Fruit fly (Drosophila melanogaster) whole organism, embryonic: ENCODE results near the gene Tsr1.
A peak's percentile ranks its signal among the peaks of the same experiment; 100 is the strongest.

Experiments
- Adf1 ChIP-seq: fragments of 200-800 bp; sonication (Bioruptor generic); IDR thresholded peaks from 2 replicates; pipeline ENCODE4 v1.3.6; 2022; ENCODE audit warnings: missing biosample characterization, missing genetic modification characterization
- CG10959 ChIP-seq: fragments of 200-800 bp; sonication (Bioruptor generic); IDR thresholded peaks from 2 replicates; pipeline ENCODE4 v1.3.6; 2022; ENCODE audit warnings: missing biosample characterization, missing genetic modification characterization
- CG11398 ChIP-seq: fragments of 200-800 bp; sonication (Bioruptor generic); optimal IDR thresholded peaks from 2 replicates; lab custom pipeline; 2016; ENCODE audit warnings: missing biosample characterization, missing genetic modification characterization
- CG11504 ChIP-seq: fragments of 200-800 bp; sonication (Bioruptor generic); optimal IDR thresholded peaks from 3 replicates; lab custom pipeline; 2019; ENCODE audit warnings: missing biosample characterization, mild to moderate bottlenecking, missing genetic modification characterization, moderate library complexity
- CG12391 ChIP-seq: fragments of 200-800 bp; sonication (Bioruptor generic); optimal IDR thresholded peaks from 3 replicates; lab custom pipeline; 2018; ENCODE audit warnings: missing biosample characterization, mild to moderate bottlenecking, missing genetic modification characterization, moderate library complexity
- CG12769 ChIP-seq: fragments of 200-800 bp; sonication (Bioruptor generic); optimal IDR thresholded peaks from 2 replicates; lab custom pipeline; 2019; ENCODE audit warnings: missing biosample characterization, mild to moderate bottlenecking, missing genetic modification characterization, moderate library complexity
- CG12942 ChIP-seq: fragments of 200-800 bp; sonication (Bioruptor generic); optimal IDR thresholded peaks from 3 replicates; lab custom pipeline; 2016; ENCODE audit warnings: missing biosample characterization, missing genetic modification characterization
- CG13424 ChIP-seq: fragments of 200-800 bp; sonication (Bioruptor generic); optimal IDR thresholded peaks from 2 replicates; lab custom pipeline; 2019; ENCODE audit warnings: missing biosample characterization, mild to moderate bottlenecking, missing genetic modification characterization, moderate library complexity
- CG17361 ChIP-seq: fragments of 200-800 bp; sonication (Bioruptor generic); IDR thresholded peaks from 3 replicates; pipeline ENCODE4 v1.3.6; 2022; ENCODE audit warnings: missing biosample characterization, missing genetic modification characterization
- CG18764 ChIP-seq: fragments of 200-800 bp; sonication (Bioruptor generic); optimal IDR thresholded peaks from 3 replicates; lab custom pipeline; 2016; ENCODE audit warnings: missing biosample characterization, missing genetic modification characterization
- CG2678 ChIP-seq: fragments of 200-800 bp; sonication (Bioruptor generic); optimal IDR thresholded peaks from 3 replicates; lab custom pipeline; 2019; ENCODE audit warnings: missing biosample characterization, mild to moderate bottlenecking, missing genetic modification characterization, moderate library complexity
- CG30020 ChIP-seq: fragments of 200-800 bp; optimal IDR thresholded peaks from 2 replicates; lab custom pipeline; 2019; ENCODE audit warnings: missing biosample characterization, mild to moderate bottlenecking, missing genetic modification characterization, moderate library complexity
- CG32772 ChIP-seq: fragments of 200-800 bp; sonication (Bioruptor generic); IDR thresholded peaks from 2 replicates; pipeline ENCODE4 v1.3.6; 2022; ENCODE audit warnings: missing biosample characterization, missing genetic modification characterization
- CG42726 ChIP-seq: fragments of 200-800 bp; sonication (Bioruptor generic); IDR thresholded peaks from 2 replicates; pipeline ENCODE4 v1.3.6; 2022; ENCODE audit warnings: missing biosample characterization, missing genetic modification characterization; ENCODE audit not compliant: partially characterized antibody
- CG4820 ChIP-seq: fragments of 200-800 bp; sonication (Bioruptor generic); optimal IDR thresholded peaks from 3 replicates; lab custom pipeline; 2016; ENCODE audit warnings: missing biosample characterization, missing genetic modification characterization
- CG6654 ChIP-seq: fragments of 200-800 bp; sonication (Bioruptor generic); optimal IDR thresholded peaks from 2 replicates; lab custom pipeline; 2017; ENCODE audit warnings: missing biosample characterization, mild to moderate bottlenecking, missing genetic modification characterization
- CG6689 ChIP-seq: fragments of 200-800 bp; sonication (Bioruptor generic); IDR thresholded peaks from 2 replicates; pipeline ENCODE4 v1.3.6; 2022; ENCODE audit warnings: missing biosample characterization, missing genetic modification characterization
- CG7271 ChIP-seq: fragments of 200-800 bp; sonication (Bioruptor generic); optimal IDR thresholded peaks from 2 replicates; lab custom pipeline; 2018; ENCODE audit warnings: missing biosample characterization, mild to moderate bottlenecking, missing genetic modification characterization, moderate library complexity
- CG9817 ChIP-seq: fragments of 200-800 bp; sonication (Bioruptor generic); optimal IDR thresholded peaks from 2 replicates; lab custom pipeline; 2018; ENCODE audit warnings: missing biosample characterization, mild to moderate bottlenecking, missing genetic modification characterization, moderate library complexity
- Dad ChIP-seq: fragments of 200-800 bp; sonication (Bioruptor generic); optimal IDR thresholded peaks from 3 replicates; lab custom pipeline; 2016; ENCODE audit warnings: missing biosample characterization, missing genetic modification characterization
- Deaf1 ChIP-seq: fragments of 200-800 bp; optimal IDR thresholded peaks from 3 replicates; lab custom pipeline; 2019; ENCODE audit warnings: missing biosample characterization, mild to moderate bottlenecking, missing genetic modification characterization, moderate library complexity
- Doc2 ChIP-seq: fragments of 200-800 bp; sonication (Bioruptor generic); IDR thresholded peaks from 2 replicates; pipeline ENCODE4 v1.3.6; 2022; ENCODE audit warnings: missing biosample characterization, missing genetic modification characterization
- Dp ChIP-seq: fragments of 200-800 bp; sonication (Bioruptor generic); optimal IDR thresholded peaks from 2 replicates; lab custom pipeline; 2018; ENCODE audit warnings: missing biosample characterization, mild to moderate bottlenecking, missing genetic modification characterization, moderate library complexity
- ERR ChIP-seq: fragments of 200-800 bp; sonication (Bioruptor generic); optimal IDR thresholded peaks from 2 replicates; lab custom pipeline; 2016; ENCODE audit warnings: missing biosample characterization, missing genetic modification characterization
- Ets65A ChIP-seq: fragments of 200-800 bp; sonication (Bioruptor generic); peaks from one replicate; lab custom pipeline; 2016; ENCODE audit warnings: missing biosample characterization, missing genetic modification characterization
- H15 ChIP-seq: fragments of 200-800 bp; sonication (Bioruptor generic); IDR thresholded peaks from 3 replicates; pipeline ENCODE4 v1.3.6; 2022; ENCODE audit warnings: missing biosample characterization, missing genetic modification characterization
- HmgD ChIP-seq: fragments of 200-800 bp; sonication (Bioruptor generic); optimal IDR thresholded peaks from 3 replicates; lab custom pipeline; 2016; ENCODE audit warnings: missing biosample characterization, missing genetic modification characterization
- Hmr ChIP-seq: fragments of 200-800 bp; sonication (Bioruptor generic); optimal IDR thresholded peaks from 3 replicates; lab custom pipeline; 2017; ENCODE audit warnings: mild to moderate bottlenecking, missing biosample characterization, missing genetic modification reagents, missing genetic modification characterization
- Kr ChIP-seq: fragments of 200-800 bp; sonication (Bioruptor generic); optimal IDR thresholded peaks from 2 replicates; lab custom pipeline; 2017; ENCODE audit warnings: missing biosample characterization, mild to moderate bottlenecking, missing genetic modification characterization
- Med ChIP-seq: fragments of 200-800 bp; sonication (Bioruptor generic); peaks from one replicate; lab custom pipeline; 2016; ENCODE audit warnings: missing biosample characterization, missing genetic modification characterization, mild to moderate bottlenecking, inconsistent platforms, moderate library complexity
- Sin3A ChIP-seq: fragments of >200 bp; optimal IDR thresholded peaks from 2 replicates; lab custom pipeline; 2018
- chinmo ChIP-seq: fragments of 200-800 bp; sonication (Bioruptor generic); IDR thresholded peaks from 4 replicates; pipeline ENCODE4 v1.3.6; 2022; ENCODE audit warnings: missing biosample characterization, missing genetic modification characterization; ENCODE audit not compliant: partially characterized antibody
- corto ChIP-seq: fragments of 200-800 bp; sonication (Bioruptor generic); optimal IDR thresholded peaks from 2 replicates; lab custom pipeline; 2016; ENCODE audit warnings: missing biosample characterization, mild to moderate bottlenecking, missing genetic modification characterization, moderate library complexity
- crol ChIP-seq: fragments of 200-800 bp; sonication (Bioruptor generic); IDR thresholded peaks from 2 replicates; pipeline ENCODE4 v1.3.6; 2022; ENCODE audit warnings: missing biosample characterization, missing genetic modification characterization
- gem ChIP-seq: fragments of 200-800 bp; sonication (Bioruptor generic); optimal IDR thresholded peaks from 2 replicates; lab custom pipeline; 2019; ENCODE audit warnings: missing biosample characterization, mild to moderate bottlenecking, missing genetic modification characterization, moderate library complexity
- grau ChIP-seq: fragments of 200-800 bp; optimal IDR thresholded peaks from 3 replicates; lab custom pipeline; 2019; ENCODE audit warnings: missing biosample characterization, mild to moderate bottlenecking, missing genetic modification characterization, moderate library complexity
- ken ChIP-seq: fragments of 200-800 bp; sonication (Bioruptor generic); IDR thresholded peaks from 3 replicates; pipeline ENCODE4 v1.3.6; 2022; ENCODE audit warnings: missing biosample characterization, missing genetic modification characterization
- lola ChIP-seq, 3 experiments: fragments of >200 bp in 2 of 3; fragments of 200-800 bp in 1 of 3; sonication (Bioruptor generic) in 1 of 3; optimal IDR thresholded peaks; 2 replicates each; lab custom pipeline; 2017 to 2019; ENCODE audit warnings: missing biosample characterization in 3 of 3, missing genetic modification characterization in 3 of 3, mild to moderate bottlenecking in 1 of 3, moderate library complexity in 1 of 3
- maf-S ChIP-seq: fragments of 200-800 bp; sonication (Bioruptor generic); optimal IDR thresholded peaks from 2 replicates; lab custom pipeline; 2016; ENCODE audit warnings: missing biosample characterization, missing genetic modification characterization
- nmo ChIP-seq: fragments of 200-800 bp; sonication (Bioruptor generic); optimal IDR thresholded peaks from 2 replicates; lab custom pipeline; 2018; ENCODE audit warnings: missing biosample characterization, mild to moderate bottlenecking, missing genetic modification characterization, moderate library complexity
- prd ChIP-seq, 3 experiments: fragments of >200 bp in 2 of 3; fragments of 200-800 bp in 1 of 3; sonication (Bioruptor generic) in 1 of 3; optimal IDR thresholded peaks in 2 of 3; IDR thresholded peaks in 1 of 3; 2 replicates in 2 of 3; 3 replicates in 1 of 3; pipeline versions ENCODE4 v1.3.6 to Lab custom; 2017 to 2022; ENCODE audit warnings: missing biosample characterization in 1 of 3, missing genetic modification characterization in 1 of 3
- pros ChIP-seq: fragments of 200-800 bp; sonication (Bioruptor generic); optimal IDR thresholded peaks from 3 replicates; lab custom pipeline; 2019; ENCODE audit warnings: missing biosample characterization, mild to moderate bottlenecking, missing genetic modification characterization, moderate library complexity
- rib ChIP-seq: fragments of 200-800 bp; sonication (Bioruptor generic); IDR thresholded peaks from 2 replicates; pipeline ENCODE4 v1.3.6; 2022; ENCODE audit warnings: missing biosample characterization, missing genetic modification characterization
- sd ChIP-seq: fragments of 200-800 bp; sonication (Bioruptor generic); optimal IDR thresholded peaks from 3 replicates; lab custom pipeline; 2018; ENCODE audit warnings: missing biosample characterization, mild to moderate bottlenecking, missing genetic modification characterization, moderate library complexity
- sisA ChIP-seq: fragments of 200-800 bp; sonication (Bioruptor generic); IDR thresholded peaks from 2 replicates; pipeline ENCODE4 v1.3.6; 2022; ENCODE audit warnings: missing biosample characterization, missing genetic modification characterization
- slou ChIP-seq: fragments of 200-800 bp; sonication (Bioruptor generic); optimal IDR thresholded peaks from 3 replicates; lab custom pipeline; 2016; ENCODE audit warnings: missing biosample characterization, missing genetic modification characterization
- slp2 ChIP-seq: fragments of 200-800 bp; sonication (Bioruptor generic); optimal IDR thresholded peaks from 2 replicates; lab custom pipeline; 2016; ENCODE audit warnings: missing biosample characterization, missing genetic modification characterization
- sna ChIP-seq: fragments of 200-800 bp; sonication (Bioruptor generic); IDR thresholded peaks from 2 replicates; pipeline ENCODE4 v1.3.6; 2022; ENCODE audit warnings: missing biosample characterization, missing genetic modification characterization; ENCODE audit not compliant: partially characterized antibody
- tgo ChIP-seq: fragments of 200-800 bp; sonication (Bioruptor generic); IDR thresholded peaks from 3 replicates; pipeline ENCODE4 v1.3.6; 2022; ENCODE audit warnings: missing biosample characterization, missing genetic modification characterization
- ttk ChIP-seq: fragments of 200-800 bp; sonication (Bioruptor generic); IDR thresholded peaks from 2 replicates; pipeline ENCODE4 v2.1.2; 2022; ENCODE audit warnings: missing biosample characterization, missing genetic modification characterization
- zf30C ChIP-seq: fragments of 200-800 bp; sonication (Bioruptor generic); optimal IDR thresholded peaks from 3 replicates; lab custom pipeline; 2018; ENCODE audit warnings: missing biosample characterization, mild to moderate bottlenecking, missing genetic modification characterization
- zfh1 ChIP-seq: fragments of 200-800 bp; sonication (Bioruptor generic); IDR thresholded peaks from 3 replicates; pipeline ENCODE4 v1.3.6; 2022; ENCODE audit warnings: missing biosample characterization, missing genetic modification characterization

Tsr1 gene

DNA sequence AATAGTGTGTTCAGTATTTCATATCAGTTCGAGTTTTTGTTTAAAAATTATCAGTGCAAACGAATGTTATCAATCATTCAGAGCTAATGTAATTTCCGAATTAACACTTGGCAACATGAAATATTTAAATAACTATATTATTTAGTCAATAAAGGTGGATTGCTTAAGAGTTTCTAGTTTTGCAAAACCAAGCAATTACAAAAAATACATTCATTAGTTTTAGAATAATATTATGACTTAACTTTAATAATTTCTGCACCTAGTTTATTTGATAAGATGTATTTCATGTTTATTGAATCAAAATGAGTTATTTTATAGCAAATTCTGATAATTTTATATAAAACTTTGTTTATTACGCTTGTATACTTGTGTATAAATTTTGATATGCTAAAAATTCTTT, 48.4 kb downstream of the Tsr1 start (continued):
- no peak for TF ChIP-seq CG4820 (GFP tag; lab: Kevin White, UChicago)
- no peak for TF ChIP-seq ttk (GFP tag; lab: Robert Waterston, UW)
- TF ChIP-seq maf-S (GFP tag; lab: Kevin White, UChicago): no peak
- TF ChIP-seq CG6689 (GFP tag; lab: Robert Waterston, UW): no peak
- TF ChIP-seq slou (GFP tag; lab: Kevin White, UChicago): no peak
- no peak for TF ChIP-seq Ets65A (GFP tag; lab: Kevin White, UChicago)
- peak; percentile 45 for TF ChIP-seq gem (tag; lab: Kevin White, UChicago)
- no peak for TF ChIP-seq CG12769
- TF ChIP-seq CG6654: no peak
- peak; percentile 4 for TF ChIP-seq CG13424 (tag; lab: Kevin White, UChicago)
- TF ChIP-seq sd (tag; lab: Kevin White, UChicago): peak; percentile 58
- TF ChIP-seq prd (optimal IDR thresholded peaks at IDR 0.05; lab: Kevin White, UChicago): no peak
- TF ChIP-seq prd (GFP tag; IDR thresholded peaks at IDR 0.05; lab: Robert Waterston, UW): no peak
- peak; percentile 42 for TF ChIP-seq CG11504 (tag; lab: Kevin White, UChicago)
- TF ChIP-seq slp2 (GFP tag; lab: Kevin White, UChicago): no peak
- TF ChIP-seq CG17361 (GFP tag; lab: Robert Waterston, UW): no peak
- TF ChIP-seq rib (GFP tag; lab: Robert Waterston, UW): no peak
- peak; percentile 67 for TF ChIP-seq CG2678 (tag; lab: Kevin White, UChicago)
- TF ChIP-seq nmo (GFP tag; lab: Kevin White, UChicago): no peak
- no peak for TF ChIP-seq crol
- TF ChIP-seq tgo (GFP tag; lab: Robert Waterston, UW): no peak
- TF ChIP-seq CG18764 (GFP tag; lab: Kevin White, UChicago): no peak
- TF ChIP-seq HmgD (GFP tag; lab: Kevin White, UChicago): no peak
- TF ChIP-seq sisA: no peak
- no peak for TF ChIP-seq chinmo (GFP tag; lab: Robert Waterston, UW)
- no peak for TF ChIP-seq zf30C
- no peak for TF ChIP-seq CG7271 (tag; lab: Kevin White, UChicago)
- no peak for TF ChIP-seq CG12942 (GFP tag; lab: Kevin White, UChicago)
- TF ChIP-seq Deaf1 (tag; lab: Kevin White, UChicago): peak; percentile 10
- peak; percentile 20 for TF ChIP-seq Hmr (GFP tag; lab: Kevin White, UChicago)
- TF ChIP-seq sna (GFP tag; lab: Robert Waterston, UW): no peak
- TF ChIP-seq Dad (GFP tag; lab: Kevin White, UChicago): no peak
- TF ChIP-seq pros (GFP tag; lab: Kevin White, UChicago): no peak
- TF ChIP-seq CG32772 (GFP tag; lab: Robert Waterston, UW): no peak
- TF ChIP-seq Doc2 (GFP tag; lab: Robert Waterston, UW): no peak
- no peak for TF ChIP-seq Sin3A (lab: Kevin White, UChicago)
- TF ChIP-seq corto (GFP tag; lab: Kevin White, UChicago): no peak
- TF ChIP-seq Dp (GFP tag; lab: Kevin White, UChicago): no peak
- TF ChIP-seq ken (GFP tag; lab: Robert Waterston, UW): no peak
- TF ChIP-seq CG42726 (GFP tag; lab: Robert Waterston, UW): no peak
- no peak for TF ChIP-seq CG9817 (tag; lab: Kevin White, UChicago)
- no peak for TF ChIP-seq H15 (GFP tag; lab: Robert Waterston, UW)
- TF ChIP-seq CG10959 (GFP tag; lab: Robert Waterston, UW): no peak
- peak; percentile 52 for TF ChIP-seq grau (tag; lab: Kevin White, UChicago)
- TF ChIP-seq lola (GFP tag; optimal IDR thresholded peaks at IDR 0.05; lab: Kevin White, UChicago): no peak
- no peak for TF ChIP-seq Med (GFP tag; lab: Kevin White, UChicago)
- no peak for TF ChIP-seq ERR
- no peak for TF ChIP-seq Kr (GFP tag; lab: Kevin White, UChicago)
- TF ChIP-seq Adf1 (GFP tag; lab: Robert Waterston, UW): no peak
- no peak for TF ChIP-seq zfh1 (GFP tag; lab: Robert Waterston, UW)
- no peak for TF ChIP-seq CG12391 (tag; lab: Kevin White, UChicago)
- no peak for TF ChIP-seq CG11398 (GFP tag; lab: Kevin White, UChicago)
- TF ChIP-seq CG30020 (tag; lab: Kevin White, UChicago): no peak
